Worm (Caenorhabditis elegans) whole organism, L3 larva: Measurements from ENCODE around the gene acy-1.

ENCODE experiments used
- R02D3.7 ChIP-seq: fragments of 150-350 bp; optimal IDR thresholded peaks from 2 replicates; lab custom pipeline; 2014; ENCODE audit warnings: missing biosample characterization, missing genetic modification characterization
- aly-2 ChIP-seq: fragments of 150-350 bp; optimal IDR thresholded peaks from 2 replicates; lab custom pipeline; 2014; ENCODE audit warnings: missing biosample characterization, missing genetic modification characterization
- ama-1 ChIP-seq: fragments of 150-350 bp; optimal IDR thresholded peaks from 2 replicates; lab custom pipeline; 2018
- ceh-16 ChIP-seq: sonication (generic microtip); optimal IDR thresholded peaks from 2 replicates; lab custom pipeline; 2017; ENCODE audit warnings: missing biosample characterization, missing genetic modification characterization
- ceh-28 ChIP-seq: fragments of 150-350 bp; optimal IDR thresholded peaks from 2 replicates; lab custom pipeline; 2014; ENCODE audit warnings: missing biosample characterization, missing genetic modification reagents, missing genetic modification characterization
- ceh-82 ChIP-seq: fragments of 150-350 bp; optimal IDR thresholded peaks from 2 replicates; lab custom pipeline; 2014; ENCODE audit warnings: missing biosample characterization, missing genetic modification characterization
- ceh-9 ChIP-seq: sonication (generic microtip); optimal IDR thresholded peaks from 2 replicates; lab custom pipeline; 2018; ENCODE audit warnings: missing biosample characterization, missing genetic modification characterization
- daf-12 ChIP-seq: fragments of 150-350 bp; optimal IDR thresholded peaks from 2 replicates; lab custom pipeline; 2014; ENCODE audit warnings: missing biosample characterization, missing genetic modification reagents, missing genetic modification characterization
- egl-27 ChIP-seq: sonication (generic microtip); optimal IDR thresholded peaks from 4 replicates; lab custom pipeline; 2017; ENCODE audit warnings: missing biosample characterization, missing genetic modification reagents, missing genetic modification characterization
- egl-5 ChIP-seq: fragments of 150-350 bp; optimal IDR thresholded peaks from 2 replicates; lab custom pipeline; 2017; ENCODE audit warnings: missing biosample characterization, missing genetic modification reagents, missing genetic modification characterization, inconsistent platforms
- elt-1 ChIP-seq: fragments of 150-350 bp; optimal IDR thresholded peaks from 2 replicates; lab custom pipeline; 2014; ENCODE audit warnings: missing biosample characterization, missing genetic modification characterization
- elt-2 ChIP-seq: sonication (generic microtip); optimal IDR thresholded peaks from 2 replicates; lab custom pipeline; 2016; ENCODE audit warnings: missing genetic modification reagents, mild to moderate bottlenecking, missing genetic modification characterization, missing compliant biosample characterization
- elt-3 ChIP-seq, 3 experiments: fragments of 150-350 bp in 1 of 3; sonication (generic microtip) in 2 of 3; optimal IDR thresholded peaks; 2 replicates in 2 of 3; 4 replicates in 1 of 3; lab custom pipeline; 2014 to 2017; ENCODE audit warnings: missing biosample characterization in 3 of 3, missing genetic modification characterization in 3 of 3
- eor-1 ChIP-seq, 2 experiments: fragments of 150-350 bp; optimal IDR thresholded peaks; 2 replicates each; lab custom pipeline; 2014 to 2018; ENCODE audit warnings: missing biosample characterization in 2 of 2, missing genetic modification characterization in 2 of 2
- fos-1 ChIP-seq: fragments of 150-350 bp; optimal IDR thresholded peaks from 2 replicates; lab custom pipeline; 2014; ENCODE audit warnings: missing biosample characterization, missing genetic modification characterization
- hmg-11 ChIP-seq: sonication (generic microtip); optimal IDR thresholded peaks from 2 replicates; lab custom pipeline; 2016; ENCODE audit warnings: missing genetic modification characterization, missing compliant biosample characterization
- jun-1 ChIP-seq: fragments of 150-350 bp; optimal IDR thresholded peaks from 2 replicates; lab custom pipeline; 2014; ENCODE audit warnings: missing biosample characterization, missing genetic modification reagents, missing genetic modification characterization
- lin-15B ChIP-seq: fragments of 150-350 bp; optimal IDR thresholded peaks from 2 replicates; lab custom pipeline; 2014; ENCODE audit warnings: missing biosample characterization, missing genetic modification characterization
- lin-39 ChIP-seq: fragments of 150-350 bp; optimal IDR thresholded peaks from 2 replicates; lab custom pipeline; 2018; ENCODE audit warnings: missing biosample characterization, missing genetic modification reagents, missing genetic modification characterization
- lsy-12 ChIP-seq: sonication (generic microtip); optimal IDR thresholded peaks from 2 replicates; lab custom pipeline; 2016; ENCODE audit warnings: mild to moderate bottlenecking, missing genetic modification characterization, missing compliant biosample characterization
- mdl-1 ChIP-seq: fragments of 150-350 bp; optimal IDR thresholded peaks from 2 replicates; lab custom pipeline; 2014; ENCODE audit warnings: missing biosample characterization, missing genetic modification characterization
- nfya-1 ChIP-seq: sonication (generic microtip); optimal IDR thresholded peaks from 2 replicates; lab custom pipeline; 2017; ENCODE audit warnings: missing genetic modification characterization, mild to moderate bottlenecking, missing compliant biosample characterization, antibody characterized with exemption, moderate library complexity; ENCODE audit not compliant: insufficient read depth
- nhr-11 ChIP-seq: fragments of 150-350 bp; optimal IDR thresholded peaks from 2 replicates; lab custom pipeline; 2014; ENCODE audit warnings: missing biosample characterization, missing genetic modification characterization
- nhr-12 ChIP-seq: fragments of 150-350 bp; optimal IDR thresholded peaks from 2 replicates; lab custom pipeline; 2014; ENCODE audit warnings: missing biosample characterization, missing genetic modification characterization
- nhr-23 ChIP-seq: fragments of 150-350 bp; optimal IDR thresholded peaks from 2 replicates; lab custom pipeline; 2014; ENCODE audit warnings: missing biosample characterization, missing genetic modification reagents, missing genetic modification characterization
- nhr-237 ChIP-seq: fragments of 150-350 bp; optimal IDR thresholded peaks from 2 replicates; lab custom pipeline; 2014; ENCODE audit warnings: missing biosample characterization, missing genetic modification characterization
- nhr-25 ChIP-seq: sonication (generic microtip); optimal IDR thresholded peaks from 2 replicates; lab custom pipeline; 2017; ENCODE audit warnings: missing biosample characterization, missing genetic modification characterization
- nhr-28 ChIP-seq: fragments of 150-350 bp; optimal IDR thresholded peaks from 2 replicates; lab custom pipeline; 2014; ENCODE audit warnings: missing biosample characterization, missing genetic modification characterization
- nhr-76 ChIP-seq: fragments of 150-350 bp; sonication (generic microtip); optimal IDR thresholded peaks from 5 replicates; lab custom pipeline; 2014; ENCODE audit warnings: missing biosample characterization, missing genetic modification characterization
- nhr-77 ChIP-seq: fragments of 150-350 bp; optimal IDR thresholded peaks from 2 replicates; lab custom pipeline; 2014; ENCODE audit warnings: missing biosample characterization, missing genetic modification characterization
- pha-4 ChIP-seq: fragments of 150-350 bp; optimal IDR thresholded peaks from 2 replicates; lab custom pipeline; 2014; ENCODE audit warnings: missing biosample characterization, missing genetic modification reagents, missing genetic modification characterization
- pqm-1 ChIP-seq: fragments of 150-350 bp; optimal IDR thresholded peaks from 2 replicates; lab custom pipeline; 2017; ENCODE audit warnings: missing biosample characterization, missing genetic modification characterization, inconsistent platforms
- sea-2 ChIP-seq: fragments of 150-350 bp; sonication (generic microtip); optimal IDR thresholded peaks from 4 replicates; lab custom pipeline; 2014; ENCODE audit warnings: missing biosample characterization, missing genetic modification reagents, missing genetic modification characterization
- skn-1 ChIP-seq: fragments of 150-350 bp; optimal IDR thresholded peaks from 2 replicates; lab custom pipeline; 2014; ENCODE audit warnings: missing biosample characterization, missing genetic modification characterization
- snpc-4 ChIP-seq: fragments of 150-350 bp; optimal IDR thresholded peaks from 2 replicates; lab custom pipeline; 2014; ENCODE audit warnings: missing biosample characterization, missing genetic modification characterization
- tbx-2 ChIP-seq: sonication (generic microtip); optimal IDR thresholded peaks from 2 replicates; lab custom pipeline; 2016; ENCODE audit warnings: mild to moderate bottlenecking, missing genetic modification characterization, missing compliant biosample characterization
- unc-39 ChIP-seq: sonication (generic microtip); optimal IDR thresholded peaks from 4 replicates; lab custom pipeline; 2017; ENCODE audit warnings: missing biosample characterization, missing genetic modification characterization
- unc-62 ChIP-seq: fragments of 150-350 bp; sonication (generic microtip); optimal IDR thresholded peaks from 4 replicates; lab custom pipeline; 2014; ENCODE audit warnings: missing biosample characterization, missing genetic modification reagents, missing genetic modification characterization
- zag-1 ChIP-seq: fragments of 150-350 bp; optimal IDR thresholded peaks from 2 replicates; lab custom pipeline; 2014; ENCODE audit warnings: missing biosample characterization, missing genetic modification characterization
- ztf-11 ChIP-seq: fragments of 150-350 bp; optimal IDR thresholded peaks from 2 replicates; lab custom pipeline; 2014; ENCODE audit warnings: missing biosample characterization, missing genetic modification characterization
- ztf-4 ChIP-seq: fragments of 150-350 bp; optimal IDR thresholded peaks from 2 replicates; lab custom pipeline; 2014; ENCODE audit warnings: missing biosample characterization, missing genetic modification characterization

Gene acy-1

ce11 chrIII:4731295-4731988 lies 9.5 kb downstream of the acy-1 start, which contains the start of gene F17C8.3:
TSS of gene F17C8.3 (plus strand) at chrIII:4731938.
- peak; percentile 10 for TF ChIP-seq mdl-1 (tag; lab: Kevin White, UChicago)
- no peak for TF ChIP-seq egl-5 (tag; lab: Kevin White, UChicago)
- TF ChIP-seq nfya-1 (tag; lab: Kevin White, UChicago): peak; percentile 48
- TF ChIP-seq nhr-11 (tag; lab: Kevin White, UChicago): no peak

DNA sequence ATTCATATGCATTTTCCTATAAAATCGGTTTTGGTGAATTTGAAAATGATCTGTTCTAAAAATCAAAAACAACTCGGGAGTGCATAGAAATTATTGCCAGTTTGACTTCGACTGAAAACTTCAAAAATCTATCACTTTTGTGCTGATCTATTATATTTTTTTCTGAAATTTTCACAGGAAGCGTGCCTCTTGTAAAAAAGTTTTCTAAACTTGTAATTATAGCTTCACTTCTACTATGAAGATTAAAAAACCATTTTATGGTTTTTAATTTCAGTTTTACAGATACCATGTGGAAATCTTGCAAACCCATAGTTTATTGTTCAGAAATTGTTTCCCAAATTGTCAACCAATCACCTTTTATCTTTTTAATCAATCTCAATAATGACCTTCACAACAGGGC lies 12.2 kb downstream of the acy-1 start, which contains the start of gene F17C8.9:
TSS of gene F17C8.9 (plus strand) at position 301 of the 400 bp plus-strand sequence.
- TF ChIP-seq pha-4 (tag; lab: Kevin White, UChicago) (no peak), ztf-11 (no peak), lin-15B (tag; lab: Kevin White, UChicago) (no peak), mdl-1 (tag; lab: Kevin White, UChicago) (no peak), lsy-12 (no peak), ceh-28 (tag; lab: Kevin White, UChicago) (no peak), ama-1 (lab: Kevin White, UChicago) (no peak), nhr-12 (tag; lab: Kevin White, UChicago) (no peak), sea-2 (GFP tag; lab: Kevin White, UChicago) (no peak), elt-1 (tag; lab: Kevin White, UChicago) (no peak), skn-1 (no peak)

DNA sequence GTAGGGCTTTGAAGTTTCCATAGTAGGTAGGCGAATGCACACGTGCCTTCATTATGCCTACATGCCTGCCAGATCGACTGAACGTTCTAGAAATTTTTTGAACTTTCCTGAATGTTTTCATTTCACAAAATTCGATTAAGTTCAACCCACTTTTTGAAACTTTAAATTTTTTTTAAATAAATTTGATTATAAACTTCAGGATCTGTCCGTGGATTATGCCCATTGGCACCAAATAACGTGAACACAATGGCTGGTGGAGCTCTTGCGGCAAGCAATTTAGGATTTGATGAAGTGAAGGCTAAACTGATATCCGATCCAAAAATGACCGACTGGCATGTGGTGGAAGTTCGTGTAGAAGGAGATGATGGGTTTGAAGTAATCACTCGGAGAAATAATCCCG lies 13.5 kb downstream of the acy-1 start, which contains the start of gene F17C8.7:
TSS of gene F17C8.7 (plus strand) at position 301 of the 400 bp plus-strand sequence.
- TF ChIP-seq elt-3 (tag; optimal IDR thresholded peaks at IDR 0.05; lab: Kevin White, UChicago) (no peak), lin-15B (tag; lab: Kevin White, UChicago) (no peak), daf-12 (no peak), ceh-16 (no peak), ztf-11 (no peak), ama-1 (lab: Kevin White, UChicago) (no peak), hmg-11 (tag; lab: Kevin White, UChicago) (no peak), aly-2 (tag; lab: Kevin White, UChicago) (no peak), nhr-76 (tag; lab: Kevin White, UChicago) (no peak), fos-1 (tag; lab: Kevin White, UChicago) (no peak), elt-2 (tag; lab: Kevin White, UChicago) (no peak), mdl-1 (tag; lab: Kevin White, UChicago) (no peak), unc-62 (GFP tag; lab: Kevin White, UChicago) (no peak), nhr-237 (tag; lab: Kevin White, UChicago) (no peak), nfya-1 (tag; lab: Kevin White, UChicago) (no peak), snpc-4 (tag; lab: Kevin White, UChicago) (no peak)

DNA sequence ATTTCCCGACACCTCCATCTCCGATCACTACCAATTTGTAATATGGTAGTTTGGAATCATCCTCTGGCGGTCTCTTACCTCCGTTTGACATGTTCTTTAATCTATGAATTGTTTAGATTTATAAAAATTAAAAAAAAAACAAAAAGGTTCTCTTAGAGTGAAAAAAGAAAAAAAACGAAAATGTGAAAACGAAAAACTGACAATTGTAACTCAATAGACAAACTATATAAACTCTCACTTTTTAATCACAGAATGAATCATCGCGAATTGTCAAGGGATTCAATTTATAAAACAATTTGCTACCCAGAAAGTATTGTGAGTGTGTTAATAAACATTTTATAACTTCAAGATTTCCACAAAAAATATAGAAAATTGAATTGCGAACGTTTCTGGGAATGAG lies 18.1 kb downstream of the acy-1 start, which contains the start of gene ras-2:
TSS of gene ras-2 (minus strand) at position 101 of the 400 bp plus-strand sequence.
- TF ChIP-seq nhr-11 (tag; lab: Kevin White, UChicago) (no peak), unc-39 (tag; lab: Kevin White, UChicago) (no peak), egl-5 (tag; lab: Kevin White, UChicago) (no peak), ceh-9 (tag; lab: Kevin White, UChicago) (no peak), aly-2 (tag; lab: Kevin White, UChicago) (no peak), skn-1 (no peak), egl-27 (no peak), fos-1 (tag; lab: Kevin White, UChicago) (no peak), ceh-28 (tag; lab: Kevin White, UChicago) (no peak), nhr-76 (tag; lab: Kevin White, UChicago) (no peak), eor-1 (tag; optimal IDR thresholded peaks at IDR 0.05; lab: Kevin White, UChicago) (no peak), nfya-1 (tag; lab: Kevin White, UChicago) (no peak), ceh-82 (tag; lab: Kevin White, UChicago) (no peak)

DNA sequence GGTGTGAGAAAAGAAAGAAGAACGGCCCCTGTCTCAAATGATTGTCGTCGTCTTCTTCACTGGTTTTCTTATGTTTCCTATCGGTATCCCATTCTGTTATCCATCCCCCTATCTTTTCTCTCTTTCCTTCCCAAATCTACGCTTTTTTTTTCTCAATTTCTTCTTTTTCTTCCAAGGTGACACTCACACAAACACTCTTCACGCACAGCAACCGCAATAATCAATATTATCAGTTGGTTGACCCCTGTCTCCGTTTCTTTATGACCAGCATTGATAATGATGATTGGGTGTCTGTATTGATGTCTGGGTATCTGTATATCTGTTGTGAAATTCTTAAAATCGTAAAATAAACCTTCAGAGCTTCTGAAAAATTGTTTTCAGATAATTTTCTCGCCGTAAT lies 18.9 kb downstream of the acy-1 start:
- TF ChIP-seq nfya-1 (tag; lab: Kevin White, UChicago) (peak; percentile 48), egl-27 (no peak), tbx-2 (no peak), ztf-4 (tag; lab: Kevin White, UChicago) (no peak), ceh-16 (no peak), jun-1 (tag; lab: Kevin White, UChicago) (no peak), elt-1 (tag; lab: Kevin White, UChicago) (no peak), nhr-76 (tag; lab: Kevin White, UChicago) (no peak), fos-1 (tag; lab: Kevin White, UChicago) (no peak), nhr-28 (no peak), nhr-77 (tag; lab: Kevin White, UChicago) (no peak), unc-39 (tag; lab: Kevin White, UChicago) (no peak), R02D3.7 (tag; lab: Kevin White, UChicago) (no peak), ama-1 (lab: Kevin White, UChicago) (no peak), nhr-23 (tag; lab: Kevin White, UChicago) (peak; percentile 63), snpc-4 (tag; lab: Kevin White, UChicago) (no peak), nhr-25 (tag; lab: Kevin White, UChicago) (no peak), lin-39 (tag; lab: Kevin White, UChicago) (peak; percentile 8), zag-1 (tag; lab: Kevin White, UChicago) (no peak), ceh-28 (tag; lab: Kevin White, UChicago) (peak; percentile 45), pha-4 (tag; lab: Kevin White, UChicago) (no peak), skn-1 (no peak), pqm-1 (no peak), nhr-11 (tag; lab: Kevin White, UChicago) (no peak), eor-1 (tag; optimal IDR thresholded peaks at IDR 0.05; lab: Kevin White, UChicago) (no peak)
